Fruit fly (Drosophila melanogaster): ENCODE data around the gene kek5.
A peak's percentile ranks its signal among the peaks of the same experiment; 100 is the strongest.

Gene kek5

dm6 chrX:19498755-19499321, 145.9 kb downstream of the kek5 start:
- no peak for TF ChIP-seq CG5204 (GFP tag; optimal IDR thresholded peaks at IDR 0.05)
- TF ChIP-seq tj (GFP tag; optimal IDR thresholded peaks at IDR 0.05) = peak; percentile 84
- peak; percentile 83 for TF ChIP-seq CG14711 (tag; optimal IDR thresholded peaks at IDR 0.05)
- TF ChIP-seq pad (GFP tag; optimal IDR thresholded peaks at IDR 0.05) = peak; percentile 90

dm6 chrX:19501274-19501673, 148.3 kb downstream of the kek5 start:
- no peak for TF ChIP-seq Crg-1 (GFP tag; optimal IDR thresholded peaks at IDR 0.05)
- TF ChIP-seq Mnt (GFP tag; optimal IDR thresholded peaks at IDR 0.05) = peak; percentile 19

dm6 chrX:19504170-19504765, 151.3 kb downstream of the kek5 start:
- TF ChIP-seq bab1 (GFP tag; optimal IDR thresholded peaks at IDR 0.05) = no peak
- peak; percentile 55 for TF ChIP-seq kay (GFP tag; ENCODE audit: borderline replicate concordance)
- TF ChIP-seq toe (GFP tag; optimal IDR thresholded peaks at IDR 0.05) = no peak

dm6 chrX:19505334-19506185, 152.6 kb downstream of the kek5 start:
- peak; percentile 92 for TF ChIP-seq ovo (GFP tag; optimal IDR thresholded peaks at IDR 0.05)
- peak; percentile 76 for TF ChIP-seq Mnt (GFP tag; optimal IDR thresholded peaks at IDR 0.05)
- peak; percentile 42 for TF ChIP-seq CG12768 (GFP tag; optimal IDR thresholded peaks at IDR 0.05)
- TF ChIP-seq CG1620 (GFP tag; optimal IDR thresholded peaks at IDR 0.05) = no peak
- TF ChIP-seq CG14711 (tag; optimal IDR thresholded peaks at IDR 0.05) = peak; percentile 93
- peak; percentile 80 for TF ChIP-seq tj (GFP tag; optimal IDR thresholded peaks at IDR 0.05)
- no peak for TF ChIP-seq kay (GFP tag; ENCODE audit: borderline replicate concordance)
- TF ChIP-seq CG11617 (GFP tag; optimal IDR thresholded peaks at IDR 0.05) = peak; percentile 37
- no peak for TF ChIP-seq CG5204 (GFP tag; optimal IDR thresholded peaks at IDR 0.05)
- peak; percentile 46 for TF ChIP-seq Hr96 (GFP tag; optimal IDR thresholded peaks at IDR 0.05)
- peak; percentile 49 for TF ChIP-seq CG7101 (tag; optimal IDR thresholded peaks at IDR 0.05)
- no peak for TF ChIP-seq cic (GFP tag; optimal IDR thresholded peaks at IDR 0.05)
- peak; percentile 57 for TF ChIP-seq bab1 (GFP tag; optimal IDR thresholded peaks at IDR 0.05)

dm6 chrX:19510204-19510603, 157.2 kb downstream of the kek5 start:
- TF ChIP-seq ovo (GFP tag; optimal IDR thresholded peaks at IDR 0.05) (no peak), pad (GFP tag; optimal IDR thresholded peaks at IDR 0.05) (peak; percentile 77)

dm6 chrX:19520376-19520775, 167.4 kb downstream of the kek5 start:
- no peak for TF ChIP-seq toe (GFP tag; optimal IDR thresholded peaks at IDR 0.05)

dm6 chrX:19520888-19521287, 167.9 kb downstream of the kek5 start:
- no peak for TF ChIP-seq CG14711 (tag; optimal IDR thresholded peaks at IDR 0.05)
- no peak for TF ChIP-seq tj (GFP tag; optimal IDR thresholded peaks at IDR 0.05)
- peak; percentile 39 for TF ChIP-seq Mnt (GFP tag; optimal IDR thresholded peaks at IDR 0.05)
- peak; percentile 3 for TF ChIP-seq Crg-1 (GFP tag; optimal IDR thresholded peaks at IDR 0.05)
- TF ChIP-seq cic (GFP tag; optimal IDR thresholded peaks at IDR 0.05) = peak; percentile 16
- TF ChIP-seq Clk (GFP tag; optimal IDR thresholded peaks at IDR 0.05) = no peak

Data from whole organism, adult.